Worm (Caenorhabditis elegans): ENCODE results near the gene fbxa-221.
A peak's percentile ranks its signal among the peaks of the same experiment; 100 is the strongest.
"Not testable (repeated sequence)": the region's sequence is repeated elsewhere in the genome, so short reads cannot be mapped to it uniquely, and the experiment has no call there.

The fbxa-221 gene

ce11 chrX:114400-114799 lies at the start of gene fbxa-221:
Gene fbxa-221, plus strand, starts transcription at chrX:114700.
- TF ChIP-seq pha-4, lin-15B, nhr-23 (tag; optimal IDR thresholded peaks at IDR 0.05): not testable (repeated sequence)

ce11 chrX:84602-85001 lies 29.9 kb upstream of the fbxa-221 start:
- TF ChIP-seq lin-39 (tag; optimal IDR thresholded peaks at IDR 0.05) = no peak
- TF ChIP-seq ceh-28 (tag; optimal IDR thresholded peaks at IDR 0.05) = peak; percentile 84

- no peak for TF ChIP-seq zag-1 (tag; optimal IDR thresholded peaks at IDR 0.05)
Observed at ce11 chrX:88905-89304, 25.6 kb upstream of the fbxa-221 start.

ce11 chrX:104737-105136 lies 9.8 kb upstream of the fbxa-221 start, which contains the start of gene Y73B3A.4:
Gene Y73B3A.4, minus strand, starts transcription at chrX:104777.
- not testable (repeated sequence) for TF ChIP-seq mml-1, elt-2, egl-27 (tag; optimal IDR thresholded peaks at IDR 0.05)

ce11 chrX:108929-109328 lies 5.6 kb upstream of the fbxa-221 start, which contains the start of gene elk-2:
Gene elk-2, minus strand, starts transcription at chrX:109029.
- not testable (repeated sequence) for TF ChIP-seq unc-62 (GFP tag; optimal IDR thresholded peaks at IDR 0.05); fkh-2 (tag; optimal IDR thresholded peaks at IDR 0.05); ztf-11 (tag; optimal IDR thresholded peaks at IDR 0.05)

- no peak for TF ChIP-seq mdl-1 (tag; optimal IDR thresholded peaks at IDR 0.05)
- no peak for TF ChIP-seq zag-1 (tag; optimal IDR thresholded peaks at IDR 0.05)
- no peak for TF ChIP-seq nhr-67 (tag; optimal IDR thresholded peaks at IDR 0.05)
- TF ChIP-seq daf-12 (tag; optimal IDR thresholded peaks at IDR 0.05) = no peak
- TF ChIP-seq snpc-4 (tag; optimal IDR thresholded peaks at IDR 0.05) = no peak
- no peak for TF ChIP-seq ama-1 (optimal IDR thresholded peaks at IDR 0.05)
- no peak for TF ChIP-seq nhr-25 (tag; optimal IDR thresholded peaks at IDR 0.05)
- no peak for TF ChIP-seq nhr-237 (tag; optimal IDR thresholded peaks at IDR 0.05)
- TF ChIP-seq nhr-12 (tag; optimal IDR thresholded peaks at IDR 0.05) = no peak
- no peak for TF ChIP-seq fkh-2 (tag; optimal IDR thresholded peaks at IDR 0.05)
- no peak for TF ChIP-seq egl-27 (tag; optimal IDR thresholded peaks at IDR 0.05)
- no peak for TF ChIP-seq nhr-28 (tag; optimal IDR thresholded peaks at IDR 0.05)
- TF ChIP-seq tbx-2 (tag; optimal IDR thresholded peaks at IDR 0.05) = no peak
- TF ChIP-seq fos-1 (tag; optimal IDR thresholded peaks at IDR 0.05) = no peak
- TF ChIP-seq ceh-16 (tag; optimal IDR thresholded peaks at IDR 0.05) = no peak
- TF ChIP-seq pha-4 (tag; optimal IDR thresholded peaks at IDR 0.05) = no peak
- no peak for TF ChIP-seq nfya-1 (tag; optimal IDR thresholded peaks at IDR 0.05; ENCODE audit: insufficient read depth)
- TF ChIP-seq skn-1 (tag; optimal IDR thresholded peaks at IDR 0.05) = no peak
- TF ChIP-seq elt-1 (tag; optimal IDR thresholded peaks at IDR 0.05) = no peak
Observed at ce11 chrX:117080-117479, 2.6 kb downstream of the fbxa-221 start, which contains the start of gene fbxa-222. Gene fbxa-222, plus strand, starts transcription at chrX:117380.

ce11 chrX:119363-119762 lies 4.9 kb downstream of the fbxa-221 start, which contains the start of gene fbxa-16:
Gene fbxa-16, plus strand, starts transcription at chrX:119663.
- TF ChIP-seq jun-1 (tag; optimal IDR thresholded peaks at IDR 0.05); fkh-10 (GFP tag; optimal IDR thresholded peaks at IDR 0.05); nhr-25 (tag; optimal IDR thresholded peaks at IDR 0.05): not testable (repeated sequence)

ce11 chrX:141149-141548 lies 26.6 kb downstream of the fbxa-221 start, which contains the start of gene Y73B3A.8:
Gene Y73B3A.8, minus strand, starts transcription at chrX:141249.
- TF ChIP-seq ceh-16 (tag; optimal IDR thresholded peaks at IDR 0.05) (no peak), egl-5 (tag; optimal IDR thresholded peaks at IDR 0.05) (no peak), nhr-11 (tag; optimal IDR thresholded peaks at IDR 0.05) (no peak), skn-1 (tag; optimal IDR thresholded peaks at IDR 0.05) (no peak), lin-39 (tag; optimal IDR thresholded peaks at IDR 0.05) (no peak), hmg-11 (tag; optimal IDR thresholded peaks at IDR 0.05) (no peak), ZK546.5 (tag; optimal IDR thresholded peaks at IDR 0.05) (no peak), pha-4 (tag; optimal IDR thresholded peaks at IDR 0.05) (no peak), zag-1 (tag; optimal IDR thresholded peaks at IDR 0.05) (no peak), ceh-9 (tag; optimal IDR thresholded peaks at IDR 0.05) (no peak), aly-2 (tag; optimal IDR thresholded peaks at IDR 0.05) (no peak), ceh-82 (tag; optimal IDR thresholded peaks at IDR 0.05) (no peak), ztf-4 (tag; optimal IDR thresholded peaks at IDR 0.05) (no peak), fos-1 (tag; optimal IDR thresholded peaks at IDR 0.05) (no peak), nhr-28 (tag; optimal IDR thresholded peaks at IDR 0.05) (no peak), tbx-2 (tag; optimal IDR thresholded peaks at IDR 0.05) (no peak), nfya-1 (tag; optimal IDR thresholded peaks at IDR 0.05; ENCODE audit: insufficient read depth) (no peak), lin-15B (tag; optimal IDR thresholded peaks at IDR 0.05) (no peak)

All from whole organism, L3 larva.